Fruit fly (Drosophila melanogaster) whole organism, prepupa: ENCODE data around the gene CG42460.

Source experiments
- Blimp-1 ChIP-seq: fragments of 200-800 bp; sonication (Bioruptor generic); optimal IDR thresholded peaks from 3 replicates; lab custom pipeline; 2017; ENCODE audit warnings: missing biosample characterization, missing genetic modification characterization, mild to moderate bottlenecking, moderate library complexity, missing genetic modification reagents
- CG1621 ChIP-seq: fragments of 200-800 bp; sonication (Bioruptor generic); optimal IDR thresholded peaks from 3 replicates; lab custom pipeline; 2018; ENCODE audit warnings: missing biosample characterization, mild to moderate bottlenecking, missing genetic modification characterization
- Eip78C ChIP-seq: fragments of 200-800 bp; sonication (Bioruptor generic); peaks from one replicate; lab custom pipeline; 2016; ENCODE audit warnings: missing biosample characterization, missing genetic modification characterization
- Ets21C ChIP-seq: fragments of 200-800 bp; sonication (Bioruptor generic); optimal IDR thresholded peaks from 3 replicates; lab custom pipeline; 2016; ENCODE audit warnings: missing biosample characterization, missing genetic modification characterization
- svp ChIP-seq: fragments of 200-800 bp; sonication (Bioruptor generic); peaks from one replicate; lab custom pipeline; 2016; ENCODE audit warnings: missing biosample characterization, missing genetic modification characterization

DNA sequence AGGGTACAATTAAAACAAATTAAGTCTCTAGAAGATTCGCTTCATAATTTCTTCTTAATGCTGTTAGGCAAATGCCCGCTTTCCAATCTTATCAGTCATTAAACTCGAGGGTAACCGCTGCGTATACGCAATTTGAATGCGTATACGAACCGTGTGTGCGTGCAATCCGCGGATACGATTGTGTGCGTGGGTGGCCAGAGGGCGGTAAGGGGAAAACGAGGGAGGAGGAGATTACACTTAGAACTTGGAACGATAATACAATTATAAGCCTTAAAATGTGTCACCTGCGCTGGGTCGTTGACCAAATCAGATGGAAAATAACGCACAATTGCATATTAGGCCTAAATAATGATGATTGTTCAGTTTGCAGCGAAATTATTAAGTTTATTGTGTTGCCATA is 32.5 kb downstream of the CG42460 start:
- TF ChIP-seq Blimp-1 (GFP tag; lab: Kevin White, UChicago) (no peak), Ets21C (GFP tag; lab: Kevin White, UChicago) (no peak), svp (no peak), CG1621 (no peak), Eip78C (no peak)
